Fruit fly (Drosophila melanogaster) whole organism, prepupa: ENCODE results near the gene CG45064.

Experiments
- CG10631 ChIP-seq: fragments of 200-800 bp; sonication (Bioruptor generic); optimal IDR thresholded peaks from 2 replicates; lab custom pipeline; 2016; ENCODE audit warnings: missing biosample characterization, missing genetic modification characterization
- CG11762 ChIP-seq: fragments of 200-800 bp; sonication (Bioruptor generic); optimal IDR thresholded peaks from 3 replicates; lab custom pipeline; 2016; ENCODE audit warnings: missing biosample characterization, missing genetic modification characterization; ENCODE audit not compliant: insufficient read depth
- CG16779 ChIP-seq: fragments of 200-800 bp; sonication (Bioruptor generic); optimal IDR thresholded peaks from 3 replicates; lab custom pipeline; 2017; ENCODE audit warnings: missing biosample characterization, mild to moderate bottlenecking, missing genetic modification characterization
- CG31627 ChIP-seq: fragments of 200-800 bp; sonication (Bioruptor generic); optimal IDR thresholded peaks from 3 replicates; lab custom pipeline; 2016; ENCODE audit warnings: missing biosample characterization, missing genetic modification characterization
- CG32006 ChIP-seq: fragments of 200-800 bp; sonication (Bioruptor generic); optimal IDR thresholded peaks from 3 replicates; lab custom pipeline; 2017; ENCODE audit warnings: missing biosample characterization, mild to moderate bottlenecking, missing genetic modification characterization
- CG34406 ChIP-seq: fragments of 200-800 bp; sonication (Bioruptor generic); optimal IDR thresholded peaks from 3 replicates; lab custom pipeline; 2016; ENCODE audit warnings: missing biosample characterization, missing genetic modification characterization
- CG3919 ChIP-seq: fragments of 200-800 bp; sonication (Bioruptor generic); optimal IDR thresholded peaks from 3 replicates; lab custom pipeline; 2016; ENCODE audit warnings: missing biosample characterization, missing genetic modification characterization
- CG6276 ChIP-seq: fragments of 200-800 bp; sonication (Bioruptor generic); optimal IDR thresholded peaks from 2 replicates; lab custom pipeline; 2017; ENCODE audit warnings: missing biosample characterization, mild to moderate bottlenecking, missing genetic modification characterization
- CG6792 ChIP-seq: fragments of 200-800 bp; sonication (Bioruptor generic); optimal IDR thresholded peaks from 3 replicates; lab custom pipeline; 2016; ENCODE audit warnings: missing biosample characterization, missing genetic modification characterization
- CG6854 ChIP-seq: fragments of 200-800 bp; sonication (Bioruptor generic); optimal IDR thresholded peaks from 2 replicates; lab custom pipeline; 2017; ENCODE audit warnings: missing biosample characterization, mild to moderate bottlenecking, missing genetic modification characterization
- CG8632 ChIP-seq: fragments of 200-800 bp; sonication (Bioruptor generic); optimal IDR thresholded peaks from 3 replicates; lab custom pipeline; 2016; ENCODE audit warnings: missing biosample characterization, missing genetic modification characterization
- Eip75B ChIP-seq: fragments of 200-800 bp; sonication (Bioruptor generic); optimal IDR thresholded peaks from 3 replicates; lab custom pipeline; 2016; ENCODE audit warnings: missing biosample characterization, missing genetic modification characterization
- Eip78C ChIP-seq: fragments of 200-800 bp; sonication (Bioruptor generic); peaks from one replicate; lab custom pipeline; 2016; ENCODE audit warnings: missing biosample characterization, missing genetic modification characterization
- Eip93F ChIP-seq: fragments of 200-800 bp; sonication (Bioruptor generic); optimal IDR thresholded peaks from 2 replicates; lab custom pipeline; 2016; ENCODE audit warnings: missing biosample characterization, mild to moderate bottlenecking, missing genetic modification characterization
- Ets21C ChIP-seq: fragments of 200-800 bp; sonication (Bioruptor generic); optimal IDR thresholded peaks from 3 replicates; lab custom pipeline; 2016; ENCODE audit warnings: missing biosample characterization, missing genetic modification characterization
- Hr38 ChIP-seq: sonication (Bioruptor generic); optimal IDR thresholded peaks from 2 replicates; lab custom pipeline; 2016; ENCODE audit warnings: missing biosample characterization, missing genetic modification characterization
- Hr39 ChIP-seq: fragments of 200-800 bp; sonication (Bioruptor generic); optimal IDR thresholded peaks from 2 replicates; lab custom pipeline; 2016; ENCODE audit warnings: missing biosample characterization, missing genetic modification characterization
- Lpt ChIP-seq: fragments of 200-800 bp; sonication (Bioruptor generic); optimal IDR thresholded peaks from 3 replicates; lab custom pipeline; 2016; ENCODE audit warnings: missing biosample characterization, missing genetic modification characterization
- Met ChIP-seq: fragments of 200-800 bp; sonication (Bioruptor generic); optimal IDR thresholded peaks from 3 replicates; lab custom pipeline; 2016; ENCODE audit warnings: missing biosample characterization, missing genetic modification characterization
- Smox ChIP-seq: fragments of 200-800 bp; sonication (Bioruptor generic); optimal IDR thresholded peaks from 3 replicates; lab custom pipeline; 2016; ENCODE audit warnings: missing biosample characterization, missing genetic modification characterization
- Sox102F ChIP-seq: fragments of 200-800 bp; sonication (Bioruptor generic); optimal IDR thresholded peaks from 2 replicates; lab custom pipeline; 2016; ENCODE audit warnings: missing biosample characterization, mild to moderate bottlenecking, missing genetic modification characterization
- Sox14 ChIP-seq: fragments of 200-800 bp; sonication (Bioruptor generic); optimal IDR thresholded peaks from 3 replicates; lab custom pipeline; 2016; ENCODE audit warnings: missing biosample characterization, missing genetic modification characterization
- Sox15 ChIP-seq: fragments of 200-800 bp; sonication (Bioruptor generic); optimal IDR thresholded peaks from 3 replicates; lab custom pipeline; 2016; ENCODE audit warnings: missing biosample characterization, missing genetic modification characterization
- acj6 ChIP-seq: fragments of 200-800 bp; sonication (Bioruptor generic); optimal IDR thresholded peaks from 3 replicates; lab custom pipeline; 2016; ENCODE audit warnings: missing biosample characterization, missing genetic modification characterization
- cyc ChIP-seq: fragments of 200-800 bp; sonication (Bioruptor generic); optimal IDR thresholded peaks from 3 replicates; lab custom pipeline; 2016; ENCODE audit warnings: missing biosample characterization, missing genetic modification characterization
- esn ChIP-seq: fragments of 200-800 bp; sonication (Bioruptor generic); optimal IDR thresholded peaks from 2 replicates; lab custom pipeline; 2016; ENCODE audit warnings: missing biosample characterization, mild to moderate bottlenecking, missing genetic modification characterization, moderate library complexity
- fkh ChIP-seq: fragments of 200-800 bp; sonication (Bioruptor generic); optimal IDR thresholded peaks from 3 replicates; lab custom pipeline; 2017; ENCODE audit warnings: missing biosample characterization, mild to moderate bottlenecking, missing genetic modification characterization, moderate library complexity
- lz ChIP-seq: fragments of 200-800 bp; sonication (Bioruptor generic); optimal IDR thresholded peaks from 3 replicates; lab custom pipeline; 2016; ENCODE audit warnings: missing biosample characterization, missing genetic modification characterization
- pdm3 ChIP-seq: fragments of 200-800 bp; sonication (Bioruptor generic); optimal IDR thresholded peaks from 3 replicates; lab custom pipeline; 2016; ENCODE audit warnings: missing biosample characterization, missing genetic modification characterization
- salr ChIP-seq, 2 experiments: fragments of 200-800 bp; sonication (Bioruptor generic); optimal IDR thresholded peaks; 3 replicates each; lab custom pipeline; 2016 to 2018; ENCODE audit warnings: missing biosample characterization in 2 of 2, missing genetic modification characterization in 2 of 2, mild to moderate bottlenecking in 1 of 2
- spab ChIP-seq: fragments of 200-800 bp; sonication (Bioruptor generic); optimal IDR thresholded peaks from 2 replicates; lab custom pipeline; 2017; ENCODE audit warnings: missing biosample characterization, mild to moderate bottlenecking, missing genetic modification characterization, missing genetic modification reagents
- svp ChIP-seq: fragments of 200-800 bp; sonication (Bioruptor generic); peaks from one replicate; lab custom pipeline; 2016; ENCODE audit warnings: missing biosample characterization, missing genetic modification characterization
- topi ChIP-seq: fragments of 200-800 bp; sonication (Bioruptor generic); optimal IDR thresholded peaks from 3 replicates; lab custom pipeline; 2016; ENCODE audit warnings: missing biosample characterization, missing genetic modification characterization
- vri ChIP-seq: fragments of 200-800 bp; sonication (Bioruptor generic); optimal IDR thresholded peaks from 3 replicates; lab custom pipeline; 2016; ENCODE audit warnings: missing biosample characterization, mild to moderate bottlenecking, missing genetic modification characterization

CG45064 gene

DNA sequence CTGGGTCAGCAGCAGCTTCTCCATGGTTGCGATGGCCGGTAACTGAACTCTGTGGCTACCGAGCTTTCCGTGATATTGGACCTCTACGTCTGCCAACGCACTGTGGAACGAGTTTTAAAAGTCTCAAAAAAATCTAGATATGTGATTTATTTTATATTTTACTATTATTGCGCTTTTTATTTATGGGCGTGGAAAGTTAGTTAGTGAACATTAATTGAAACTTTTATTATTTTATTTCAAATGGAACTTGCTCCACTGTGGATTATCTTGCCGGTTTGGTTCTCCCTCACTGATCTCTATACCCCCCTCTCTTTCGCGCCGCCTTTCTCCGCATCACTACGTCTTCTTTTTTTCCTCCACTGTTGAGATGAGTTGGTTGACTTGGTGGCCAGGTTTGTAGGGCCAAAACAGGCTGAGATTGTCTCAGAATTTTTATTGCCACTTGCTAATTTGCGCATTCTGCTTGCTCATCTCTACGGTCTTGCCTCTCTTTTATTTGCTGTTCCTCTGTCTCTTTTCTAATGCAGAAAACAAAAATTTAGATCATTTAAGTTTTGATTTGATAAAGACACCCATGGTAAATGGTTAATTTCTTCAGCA lies 33.5 kb downstream of the CG45064 start, which contains the start of gene CG9522 (continued):
- TF ChIP-seq pdm3 (GFP tag; lab: Kevin White, UChicago) (peak; percentile 86), CG31627 (peak; percentile 67), Sox15 (GFP tag; lab: Kevin White, UChicago) (peak; percentile 61), CG6854 (GFP tag; lab: Kevin White, UChicago) (peak; percentile 68), Sox14 (GFP tag; lab: Kevin White, UChicago) (peak; percentile 86), CG6276 (GFP tag; lab: Kevin White, UChicago) (peak; percentile 89), vri (GFP tag; lab: Kevin White, UChicago) (peak; percentile 58), Eip93F (GFP tag; lab: Kevin White, UChicago) (no peak), esn (peak; percentile 84), Met (GFP tag; lab: Kevin White, UChicago) (peak; percentile 85), Sox102F (GFP tag; lab: Kevin White, UChicago) (peak; percentile 79), spab (GFP tag; lab: Kevin White, UChicago) (peak; percentile 70), topi (GFP tag; lab: Kevin White, UChicago) (peak; percentile 85), Hr38 (GFP tag; lab: Kevin White, UChicago) (no peak), Hr39 (GFP tag; lab: Kevin White, UChicago) (peak; percentile 65), cyc (GFP tag; lab: Kevin White, UChicago) (peak; percentile 76)

dm6 chrX:14846116-14846614 lies 36.2 kb downstream of the CG45064 start:
- TF ChIP-seq Eip78C (GFP tag; lab: Kevin White, UChicago) (peak; percentile 52), CG3919 (GFP tag; lab: Kevin White, UChicago) (no peak), Sox102F (GFP tag; lab: Kevin White, UChicago) (peak; percentile 22), fkh (no peak), vri (GFP tag; lab: Kevin White, UChicago) (no peak), esn (peak; percentile 18), Smox (no peak), CG16779 (no peak), CG34406 (GFP tag; lab: Kevin White, UChicago) (peak; percentile 20), svp (peak; percentile 56), Eip75B (GFP tag; lab: Kevin White, UChicago) (peak; percentile 29), topi (GFP tag; lab: Kevin White, UChicago) (peak; percentile 11), CG32006 (GFP tag; lab: Kevin White, UChicago) (no peak)
- TF ChIP-seq, all 60 proteins: peak for 7

DNA sequence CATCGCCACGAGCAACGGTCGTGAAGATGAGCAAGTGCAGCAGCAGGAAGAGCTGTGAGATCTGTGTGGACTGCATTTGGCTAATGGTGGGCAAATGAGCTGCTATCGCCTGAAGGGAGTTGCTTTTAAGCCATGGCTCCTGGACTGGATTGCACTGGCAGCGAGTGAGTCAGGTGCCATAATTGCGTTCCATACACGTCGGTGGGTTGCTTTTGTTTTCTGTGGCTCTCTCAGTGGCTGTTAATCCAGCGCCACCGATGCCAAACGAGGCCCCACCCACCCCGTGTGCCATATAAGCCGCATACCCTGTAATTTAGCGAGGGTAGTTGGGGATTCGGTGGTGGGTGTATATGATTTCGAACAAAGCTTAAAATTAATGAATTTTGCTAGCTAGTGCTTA lies 37.7 kb downstream of the CG45064 start, which contains the start of gene CG12539:
TSS of gene CG12539 (minus strand) at position 101 of the 400 bp plus-strand sequence.
- TF ChIP-seq fkh (no peak), CG34406 (GFP tag; lab: Kevin White, UChicago) (no peak), Smox (no peak), svp (no peak), cyc (GFP tag; lab: Kevin White, UChicago) (no peak), esn (no peak), acj6 (GFP tag; lab: Kevin White, UChicago) (no peak), CG6854 (GFP tag; lab: Kevin White, UChicago) (no peak), CG10631 (GFP tag; lab: Kevin White, UChicago) (no peak), CG8632 (GFP tag; lab: Kevin White, UChicago) (no peak), Lpt (GFP tag; lab: Kevin White, UChicago) (no peak), CG6792 (no peak), salr (GFP tag; optimal IDR thresholded peaks at IDR 0.05; lab: Kevin White, UChicago) (no peak), lz (GFP tag; lab: Kevin White, UChicago) (no peak), CG11762 (GFP tag; lab: Kevin White, UChicago) (no peak), Met (GFP tag; lab: Kevin White, UChicago) (no peak), CG31627 (no peak), Ets21C (GFP tag; lab: Kevin White, UChicago) (no peak), Eip78C (GFP tag; lab: Kevin White, UChicago) (no peak)
